Fruit fly (Drosophila melanogaster) whole organism, pupa: ENCODE data around the gene Prosbeta4R2.

Source experiments
- CG10348 ChIP-seq: fragments of 200-800 bp; sonication (Bioruptor generic); IDR thresholded peaks from 2 replicates; pipeline ENCODE4 v1.3.6; 2022; ENCODE audit warnings: missing biosample characterization, missing genetic modification characterization
- CG8159 ChIP-seq: fragments of 200-800 bp; sonication (Bioruptor generic); optimal IDR thresholded peaks from 3 replicates; lab custom pipeline; 2018; ENCODE audit warnings: missing biosample characterization, mild to moderate bottlenecking, missing genetic modification characterization, moderate library complexity
- D1 ChIP-seq: fragments of 200-800 bp; sonication (Bioruptor generic); optimal IDR thresholded peaks from 2 replicates; lab custom pipeline; 2018; ENCODE audit warnings: missing biosample characterization, mild to moderate bottlenecking, missing genetic modification characterization, moderate library complexity
- fd96Ca ChIP-seq: fragments of 200-800 bp; sonication (Bioruptor generic); IDR thresholded peaks from 3 replicates; pipeline ENCODE4 v1.3.6; 2022; ENCODE audit warnings: missing biosample characterization, missing genetic modification characterization

DNA sequence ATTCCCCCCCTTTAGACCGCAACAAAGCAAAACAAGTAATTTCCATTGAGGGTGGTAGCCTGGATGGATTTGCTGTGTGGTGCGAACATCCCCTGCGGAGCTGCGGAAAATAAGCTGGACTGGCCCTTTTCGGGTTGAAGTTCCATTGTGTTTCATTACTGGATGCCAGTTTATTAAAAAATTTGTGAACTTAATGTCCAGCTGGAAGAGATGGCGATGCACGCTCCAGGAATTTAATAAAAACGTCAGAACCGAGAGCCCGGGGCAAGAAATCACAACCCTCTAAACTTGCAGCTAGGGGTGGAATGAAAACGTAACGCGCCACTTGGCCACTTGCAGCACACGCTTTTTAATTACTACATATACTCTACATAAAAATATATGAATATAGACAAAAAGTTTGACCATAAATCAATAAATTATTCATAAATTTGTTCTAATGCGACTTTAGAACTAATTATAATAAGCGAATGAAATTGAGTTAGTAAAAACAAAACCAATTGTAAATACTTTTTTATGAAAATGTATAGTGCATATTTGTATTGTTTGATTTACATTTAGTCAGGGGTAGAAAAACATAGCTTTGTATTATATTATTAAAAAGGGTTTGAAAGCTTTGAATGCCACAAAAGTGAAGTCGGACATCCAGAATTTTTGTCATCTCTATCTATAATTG lies 18.7 kb upstream of the Prosbeta4R2 start:
- TF ChIP-seq fd96Ca (GFP tag; lab: Robert Waterston, UW) (no peak), CG8159 (tag; lab: Kevin White, UChicago) (no peak), D1 (no peak), CG10348 (GFP tag; lab: Robert Waterston, UW) (no peak)
